Fruit fly (Drosophila melanogaster) whole organism, embryonic: ENCODE measurements around the gene zye.

ENCODE experiments used
- Ada2b ChIP-seq: fragments of 200-800 bp; sonication (Bioruptor generic); IDR thresholded peaks from 2 replicates; pipeline ENCODE4 v1.3.6; 2022; ENCODE audit warnings: missing biosample characterization, missing genetic modification characterization
- Aef1 ChIP-seq: fragments of 200-800 bp; sonication (Bioruptor generic); IDR thresholded peaks from 3 replicates; pipeline ENCODE4 v1.3.6; 2022; ENCODE audit warnings: missing biosample characterization, missing genetic modification characterization
- Atf-2 ChIP-seq: fragments of 200-800 bp; sonication (Bioruptor generic); optimal IDR thresholded peaks from 2 replicates; lab custom pipeline; 2016; ENCODE audit warnings: missing biosample characterization, missing genetic modification characterization
- CG10543 ChIP-seq: fragments of 200-800 bp; sonication (Bioruptor generic); optimal IDR thresholded peaks from 3 replicates; lab custom pipeline; 2017; ENCODE audit warnings: missing biosample characterization, mild to moderate bottlenecking, missing genetic modification characterization, moderate library complexity
- CG12391 ChIP-seq: fragments of 200-800 bp; sonication (Bioruptor generic); optimal IDR thresholded peaks from 3 replicates; lab custom pipeline; 2018; ENCODE audit warnings: missing biosample characterization, mild to moderate bottlenecking, missing genetic modification characterization, moderate library complexity
- CG12769 ChIP-seq: fragments of 200-800 bp; sonication (Bioruptor generic); optimal IDR thresholded peaks from 2 replicates; lab custom pipeline; 2019; ENCODE audit warnings: missing biosample characterization, mild to moderate bottlenecking, missing genetic modification characterization, moderate library complexity
- CG13624 ChIP-seq: fragments of 200-800 bp; sonication (Bioruptor generic); optimal IDR thresholded peaks from 2 replicates; lab custom pipeline; 2016; ENCODE audit warnings: missing biosample characterization, missing genetic modification characterization
- CG17802 ChIP-seq: fragments of 200-800 bp; sonication (Bioruptor generic); optimal IDR thresholded peaks from 2 replicates; lab custom pipeline; 2018; ENCODE audit warnings: missing biosample characterization, mild to moderate bottlenecking, missing genetic modification characterization, moderate library complexity
- CG17829 ChIP-seq: fragments of 200-800 bp; optimal IDR thresholded peaks from 2 replicates; lab custom pipeline; 2019; ENCODE audit warnings: missing biosample characterization, mild to moderate bottlenecking, missing genetic modification characterization, moderate library complexity
- CG18262 ChIP-seq: fragments of 200-800 bp; optimal IDR thresholded peaks from 3 replicates; lab custom pipeline; 2019; ENCODE audit warnings: missing biosample characterization, mild to moderate bottlenecking, missing genetic modification characterization, moderate library complexity
- CG2712 ChIP-seq: fragments of 200-800 bp; optimal IDR thresholded peaks from 3 replicates; lab custom pipeline; 2019; ENCODE audit warnings: missing biosample characterization, mild to moderate bottlenecking, missing genetic modification characterization, moderate library complexity
- CG32532 ChIP-seq: fragments of 200-800 bp; sonication (Bioruptor generic); IDR thresholded peaks from 2 replicates; pipeline ENCODE4 v1.3.6; 2022; ENCODE audit warnings: missing biosample characterization, missing genetic modification characterization
- CG34376 ChIP-seq: fragments of 200-800 bp; sonication (Bioruptor generic); optimal IDR thresholded peaks from 2 replicates; lab custom pipeline; 2018; ENCODE audit warnings: missing biosample characterization, mild to moderate bottlenecking, missing genetic modification characterization
- CG42726 ChIP-seq: fragments of 200-800 bp; sonication (Bioruptor generic); IDR thresholded peaks from 2 replicates; pipeline ENCODE4 v1.3.6; 2022; ENCODE audit warnings: missing biosample characterization, missing genetic modification characterization; ENCODE audit not compliant: partially characterized antibody
- CG43689 ChIP-seq: fragments of 200-800 bp; sonication (Bioruptor generic); IDR thresholded peaks from 2 replicates; pipeline ENCODE4 v1.3.6; 2022; ENCODE audit warnings: missing biosample characterization, missing genetic modification characterization
- CG4854 ChIP-seq: fragments of 200-800 bp; sonication (Bioruptor generic); optimal IDR thresholded peaks from 2 replicates; lab custom pipeline; 2016; ENCODE audit warnings: missing biosample characterization, missing genetic modification characterization, inconsistent platforms
- CG5180 ChIP-seq: fragments of 200-800 bp; sonication (Bioruptor generic); optimal IDR thresholded peaks from 3 replicates; lab custom pipeline; 2017; ENCODE audit warnings: missing biosample characterization, missing genetic modification characterization, mild to moderate bottlenecking, moderate library complexity, missing genetic modification reagents
- CG8388 ChIP-seq: fragments of 200-800 bp; sonication (Bioruptor generic); optimal IDR thresholded peaks from 2 replicates; lab custom pipeline; 2019; ENCODE audit warnings: missing biosample characterization, mild to moderate bottlenecking, missing genetic modification characterization, moderate library complexity
- CG9797 ChIP-seq: fragments of 200-800 bp; sonication (Bioruptor generic); optimal IDR thresholded peaks from 3 replicates; lab custom pipeline; 2018; ENCODE audit warnings: missing biosample characterization, mild to moderate bottlenecking, missing genetic modification characterization
- CTCF ChIP-seq: fragments of 200-800 bp; sonication (Bioruptor generic); optimal IDR thresholded peaks from 2 replicates; lab custom pipeline; 2017; ENCODE audit warnings: missing biosample characterization, mild to moderate bottlenecking, missing genetic modification characterization, moderate library complexity
- D19A ChIP-seq: fragments of 200-800 bp; optimal IDR thresholded peaks from 3 replicates; lab custom pipeline; 2019; ENCODE audit warnings: missing biosample characterization, mild to moderate bottlenecking, missing genetic modification characterization, moderate library complexity
- Deaf1 ChIP-seq: fragments of 200-800 bp; optimal IDR thresholded peaks from 3 replicates; lab custom pipeline; 2019; ENCODE audit warnings: missing biosample characterization, mild to moderate bottlenecking, missing genetic modification characterization, moderate library complexity
- ERR ChIP-seq: fragments of 200-800 bp; sonication (Bioruptor generic); optimal IDR thresholded peaks from 2 replicates; lab custom pipeline; 2016; ENCODE audit warnings: missing biosample characterization, missing genetic modification characterization
- Hand ChIP-seq: fragments of 200-800 bp; sonication (Bioruptor generic); optimal IDR thresholded peaks from 2 replicates; lab custom pipeline; 2017; ENCODE audit warnings: mild to moderate bottlenecking, missing biosample characterization, missing genetic modification reagents, missing genetic modification characterization
- MBD-R2 ChIP-seq: fragments of 200-800 bp; sonication (Bioruptor generic); IDR thresholded peaks from 2 replicates; pipeline ENCODE4 v1.3.6; 2022; ENCODE audit warnings: missing biosample characterization, missing genetic modification characterization
- Pdp1 ChIP-seq, 2 experiments: fragments of 200-800 bp; sonication (Bioruptor generic); optimal IDR thresholded peaks; 3 replicates each; lab custom pipeline; 2016; ENCODE audit warnings: missing biosample characterization in 2 of 2, missing genetic modification characterization in 2 of 2, mild to moderate bottlenecking in 1 of 2, moderate library complexity in 1 of 2
- Sry-β ChIP-seq: fragments of 200-800 bp; sonication (Bioruptor generic); optimal IDR thresholded peaks from 2 replicates; lab custom pipeline; 2018; ENCODE audit warnings: missing biosample characterization, mild to moderate bottlenecking, missing genetic modification characterization, moderate library complexity
- eve ChIP-seq, 2 experiments: fragments of >200 bp; optimal IDR thresholded peaks; 2 replicates each; lab custom pipeline; 2017; ENCODE audit warnings: missing biosample characterization in 2 of 2, missing genetic modification characterization in 2 of 2
- exex ChIP-seq: fragments of 200-800 bp; sonication (Bioruptor generic); optimal IDR thresholded peaks from 4 replicates; lab custom pipeline; 2018; ENCODE audit warnings: missing biosample characterization, mild to moderate bottlenecking, missing genetic modification characterization, moderate library complexity
- eyg ChIP-seq: fragments of 200-800 bp; sonication (Bioruptor generic); optimal IDR thresholded peaks from 3 replicates; lab custom pipeline; 2016; ENCODE audit warnings: missing biosample characterization, missing genetic modification characterization
- grn ChIP-seq: fragments of 200-800 bp; sonication (Bioruptor generic); optimal IDR thresholded peaks from 3 replicates; lab custom pipeline; 2017; ENCODE audit warnings: missing biosample characterization, missing genetic modification characterization
- hkb ChIP-seq, 2 experiments: fragments of 200-800 bp in 1 of 2; fragments of >200 bp in 1 of 2; sonication (Bioruptor generic) in 1 of 2; IDR thresholded peaks in 1 of 2; optimal IDR thresholded peaks in 1 of 2; 2 replicates each; pipeline versions ENCODE4 v1.3.6 to Lab custom; 2017 to 2022; ENCODE audit warnings: missing biosample characterization in 1 of 2, missing genetic modification characterization in 1 of 2
- nau ChIP-seq: fragments of 200-800 bp; sonication (Bioruptor generic); optimal IDR thresholded peaks from 3 replicates; lab custom pipeline; 2017; ENCODE audit warnings: missing biosample characterization, mild to moderate bottlenecking, missing genetic modification characterization, missing genetic modification reagents
- onecut ChIP-seq: fragments of 200-800 bp; sonication (Bioruptor generic); IDR thresholded peaks from 2 replicates; pipeline ENCODE4 v1.3.6; 2022; ENCODE audit warnings: missing biosample characterization, missing genetic modification characterization
- rib ChIP-seq: fragments of 200-800 bp; sonication (Bioruptor generic); IDR thresholded peaks from 2 replicates; pipeline ENCODE4 v1.3.6; 2022; ENCODE audit warnings: missing biosample characterization, missing genetic modification characterization
- salm ChIP-seq: fragments of 200-800 bp; sonication (Bioruptor generic); optimal IDR thresholded peaks from 2 replicates; lab custom pipeline; 2018; ENCODE audit warnings: missing biosample characterization, mild to moderate bottlenecking, missing genetic modification characterization
- sens-2 ChIP-seq: fragments of 200-800 bp; sonication (Bioruptor generic); IDR thresholded peaks from 2 replicates; pipeline ENCODE4 v1.3.6; 2022; ENCODE audit warnings: missing biosample characterization, missing genetic modification characterization
- slbo ChIP-seq: fragments of 200-800 bp; sonication (Bioruptor generic); IDR thresholded peaks from 2 replicates; pipeline ENCODE4 v1.3.6; 2022; ENCODE audit warnings: missing biosample characterization, missing genetic modification characterization
- sug ChIP-seq: fragments of 200-800 bp; optimal IDR thresholded peaks from 2 replicates; lab custom pipeline; 2019; ENCODE audit warnings: missing biosample characterization, mild to moderate bottlenecking, missing genetic modification characterization, moderate library complexity
- tll ChIP-seq, 2 experiments: fragments of 200-800 bp in 1 of 2; fragments of >200 bp in 1 of 2; sonication (Bioruptor generic) in 1 of 2; optimal IDR thresholded peaks; 2 replicates each; lab custom pipeline; 2017 to 2019; ENCODE audit warnings: missing biosample characterization in 2 of 2, missing genetic modification characterization in 2 of 2, mild to moderate bottlenecking in 1 of 2, moderate library complexity in 1 of 2
- toy ChIP-seq: fragments of 200-800 bp; sonication (Bioruptor generic); IDR thresholded peaks from 2 replicates; pipeline ENCODE4 v1.3.6; 2022; ENCODE audit warnings: missing biosample characterization, missing genetic modification characterization

Gene zye

DNA sequence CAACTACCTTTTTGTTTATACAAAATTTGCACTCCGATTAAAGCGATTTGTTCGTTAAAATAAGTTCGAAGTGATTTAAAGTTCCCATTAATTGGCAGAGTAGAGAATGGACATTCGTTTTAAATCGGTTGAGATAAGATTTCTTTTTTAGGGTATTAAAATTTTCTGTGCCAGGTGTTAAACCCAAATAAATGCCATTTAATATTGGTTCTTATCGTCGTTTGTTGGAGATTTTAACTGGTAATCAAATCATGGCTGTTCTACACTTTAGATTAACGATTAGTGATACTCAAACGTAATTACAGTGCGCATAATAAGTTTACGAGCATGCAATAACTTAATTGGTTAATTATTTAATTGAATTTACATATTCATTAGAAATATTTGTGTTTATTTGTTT, 49.0 kb downstream of the zye start:
- TF ChIP-seq eyg, result no peak
- TF ChIP-seq D19A, result peak; percentile 37
- no peak for TF ChIP-seq Deaf1 (tag; lab: Kevin White, UChicago)
- peak; percentile 45 for TF ChIP-seq sug (tag; lab: Kevin White, UChicago)
- no peak for TF ChIP-seq Ada2b (GFP tag; lab: Robert Waterston, UW)
- no peak for TF ChIP-seq Sry-β
- no peak for TF ChIP-seq hkb (optimal IDR thresholded peaks at IDR 0.05; lab: Kevin White, UChicago)
- TF ChIP-seq hkb (GFP tag; IDR thresholded peaks at IDR 0.05; lab: Robert Waterston, UW), result no peak
- TF ChIP-seq CG43689 (GFP tag; lab: Robert Waterston, UW), result no peak
- no peak for TF ChIP-seq onecut (GFP tag; lab: Robert Waterston, UW)
- TF ChIP-seq CG8388 (GFP tag; lab: Kevin White, UChicago), result peak; percentile 16
- no peak for TF ChIP-seq slbo
- no peak for TF ChIP-seq rib (GFP tag; lab: Robert Waterston, UW)
- no peak for TF ChIP-seq nau
- TF ChIP-seq CG34376 (GFP tag; lab: Kevin White, UChicago), result peak; percentile 25
- 0 out of 2 replicates have a peak, but pooled peaks have one; percentile 20 for TF ChIP-seq sens-2
- no peak for TF ChIP-seq CG5180 (GFP tag; lab: Kevin White, UChicago)
- no peak for TF ChIP-seq CG2712 (tag; lab: Kevin White, UChicago)
- peak; percentile 49 for TF ChIP-seq grn (GFP tag; lab: Kevin White, UChicago)
- TF ChIP-seq exex, result peak; percentile 99
- TF ChIP-seq, all 482 proteins: peak for 7

DNA sequence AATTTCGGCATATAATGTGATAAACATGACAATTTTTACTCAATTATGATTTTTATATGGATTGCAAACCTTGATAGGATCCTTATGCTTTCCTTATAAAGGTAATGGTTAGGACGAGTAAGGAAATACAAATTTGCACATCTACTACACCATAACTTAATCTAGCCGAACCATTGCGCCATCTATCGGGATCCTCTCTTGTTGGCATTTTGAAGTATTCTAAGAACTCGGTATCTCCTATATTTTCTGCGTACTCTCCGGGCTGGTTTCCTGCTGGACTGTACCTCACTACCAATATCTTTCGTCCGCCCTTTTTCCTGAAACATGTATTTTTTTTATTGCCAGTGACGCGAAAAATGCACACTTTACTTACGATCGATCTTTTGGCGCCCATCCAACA, 51.3 kb downstream of the zye start, which contains the start of gene atk:
Gene atk, minus strand, starts transcription at position 186 of the 400 bp plus-strand sequence.
- TF ChIP-seq CG18262, result no peak
- TF ChIP-seq eve (GFP tag; optimal IDR thresholded peaks at IDR 0.05; lab: Kevin White, UChicago), result no peak
- TF ChIP-seq CG4854, result no peak
- no peak for TF ChIP-seq CG9797
- peak; percentile 65 for TF ChIP-seq CTCF (GFP tag; lab: Kevin White, UChicago)
- no peak for TF ChIP-seq tll (GFP tag; optimal IDR thresholded peaks at IDR 0.05; lab: Kevin White, UChicago)
- 0 out of 2 replicates have a peak, but pooled peaks have one; percentile 1 for TF ChIP-seq CG32532 (GFP tag; lab: Robert Waterston, UW)
- TF ChIP-seq Atf-2 (GFP tag; lab: Kevin White, UChicago), result no peak
- TF ChIP-seq ERR (GFP tag; lab: Kevin White, UChicago), result no peak
- no peak for TF ChIP-seq CG17829 (tag; lab: Kevin White, UChicago)
- no peak for TF ChIP-seq Aef1
- TF ChIP-seq salm (tag; lab: Kevin White, UChicago), result no peak
- TF ChIP-seq, all 482 proteins: peak for 2

DNA sequence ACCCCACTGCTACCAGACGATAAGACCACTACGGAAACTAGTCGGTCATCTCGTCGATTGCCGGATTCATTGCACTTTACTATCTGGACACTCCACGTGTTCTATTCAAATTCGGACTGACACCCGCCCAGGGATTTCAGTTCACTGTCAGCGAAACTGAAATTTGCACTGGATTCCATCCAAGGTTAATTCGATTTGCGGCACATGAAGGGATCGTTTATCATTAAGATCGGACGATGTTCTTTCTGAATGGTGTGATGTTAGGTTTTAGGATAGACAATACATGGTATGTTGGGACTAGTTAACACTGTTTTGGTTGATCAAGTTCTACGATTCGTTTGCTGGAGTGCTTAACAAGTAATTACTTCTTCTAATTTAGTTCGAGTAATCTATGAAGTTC, 52.5 kb downstream of the zye start, which contains the start of gene CG42764:
Gene CG42764, minus strand, starts transcription at position 101 of the 400 bp plus-strand sequence.
- TF ChIP-seq CG12391 (tag; lab: Kevin White, UChicago) (no peak), toy (no peak), CG13624 (GFP tag; lab: Kevin White, UChicago) (no peak), Hand (no peak), exex (no peak), MBD-R2 (GFP tag; lab: Robert Waterston, UW) (no peak)

DNA sequence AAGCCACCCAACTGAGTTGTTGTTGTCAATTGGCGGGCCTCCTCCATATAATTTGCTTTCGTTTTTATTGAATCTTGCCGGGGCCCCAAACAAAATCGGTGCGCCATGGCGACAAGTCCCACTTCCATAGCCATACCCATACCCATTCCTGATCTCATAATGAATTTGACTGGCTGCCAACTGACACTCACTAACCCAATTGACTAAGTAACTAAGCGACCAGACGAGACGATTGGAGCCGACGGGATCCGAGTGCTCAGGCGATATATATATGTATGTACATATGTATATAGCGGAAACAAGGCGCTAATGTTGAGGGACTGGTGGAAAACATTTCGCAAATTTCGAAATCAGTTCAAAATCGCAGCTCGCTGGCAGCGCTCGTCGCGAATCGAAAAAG, 53.2 kb downstream of the zye start, which contains the start of gene Tdh:
Gene Tdh, plus strand, starts transcription at position 346 of the 400 bp plus-strand sequence.
- TF ChIP-seq CG17802 (tag; lab: Kevin White, UChicago) (no peak), Deaf1 (tag; lab: Kevin White, UChicago) (peak; percentile 57), Pdp1 (GFP tag; optimal IDR thresholded peaks at IDR 0.05; lab: Kevin White, UChicago) (peak in 1 of 2 experiments; percentile 32), CG42726 (GFP tag; lab: Robert Waterston, UW) (no peak), CG10543 (peak; percentile 39), CG12769 (tag; lab: Kevin White, UChicago) (peak; percentile 74)
- TF ChIP-seq, all 482 proteins: peak for 4
